Fruit fly (Drosophila melanogaster): ENCODE data around the gene CG2120.
A peak's percentile ranks its signal among the peaks of the same experiment; 100 is the strongest.

Gene CG2120

dm6 chrX:8114476-8115342 lies 20.9 kb upstream of the CG2120 start (continued):
- TF ChIP-seq Sox14 (GFP tag; optimal IDR thresholded peaks at IDR 0.05) (no peak), dac (GFP tag; optimal IDR thresholded peaks at IDR 0.05) (no peak), CG6276 (GFP tag; optimal IDR thresholded peaks at IDR 0.05) (no peak), CG6163 (GFP tag; IDR thresholded peaks at IDR 0.05) (peak; percentile 28; the same call in 1 of the 3 replicates), Smox (GFP tag; optimal IDR thresholded peaks at IDR 0.05) (no peak)

dm6 chrX:8115343-8115676 lies 20.3 kb upstream of the CG2120 start:
- TF ChIP-seq fkh (GFP tag; optimal IDR thresholded peaks at IDR 0.05) (no peak), Sox14 (GFP tag; optimal IDR thresholded peaks at IDR 0.05) (no peak), CG32006 (GFP tag; optimal IDR thresholded peaks at IDR 0.05) (no peak), Sox102F (GFP tag; optimal IDR thresholded peaks at IDR 0.05) (no peak)

- TF ChIP-seq CG6276 (GFP tag; optimal IDR thresholded peaks at IDR 0.05) = peak; percentile 4
- no peak for TF ChIP-seq OdsH (GFP tag; optimal IDR thresholded peaks at IDR 0.05)
- TF ChIP-seq CG16779 (tag; optimal IDR thresholded peaks at IDR 0.05) = peak; percentile 3
- TF ChIP-seq Lpt (GFP tag; optimal IDR thresholded peaks at IDR 0.05) = no peak
- TF ChIP-seq lz (GFP tag; optimal IDR thresholded peaks at IDR 0.05) = no peak
- peak; percentile 84 for TF ChIP-seq Eip78C (GFP tag)
- TF ChIP-seq CG31627 (GFP tag; optimal IDR thresholded peaks at IDR 0.05) = no peak
- TF ChIP-seq CG11902 (GFP tag; optimal IDR thresholded peaks at IDR 0.05) = no peak
- TF ChIP-seq vri (GFP tag; optimal IDR thresholded peaks at IDR 0.05) = no peak
- TF ChIP-seq fkh (GFP tag; optimal IDR thresholded peaks at IDR 0.05) = peak; percentile 5
Measured at dm6 chrX:8115717-8116311, 19.8 kb upstream of the CG2120 start, which contains the start of gene Gclc. Gene Gclc (minus strand): TSS chrX:8116147.

dm6 chrX:8116813-8117212 lies 18.8 kb upstream of the CG2120 start, which contains the start of gene CG1575:
Gene CG1575 (plus strand): TSS chrX:8117012.
- no peak for TF ChIP-seq CG32006 (GFP tag; optimal IDR thresholded peaks at IDR 0.05)
- no peak for TF ChIP-seq dac (GFP tag; optimal IDR thresholded peaks at IDR 0.05)
- TF ChIP-seq dsx (GFP tag; optimal IDR thresholded peaks at IDR 0.05; ENCODE audit: poor library complexity, severe bottlenecking) = no peak
- TF ChIP-seq CG10669 (GFP tag; optimal IDR thresholded peaks at IDR 0.05) = no peak
- TF ChIP-seq spab (GFP tag; optimal IDR thresholded peaks at IDR 0.05) = no peak
- no peak for TF ChIP-seq pdm3 (GFP tag; optimal IDR thresholded peaks at IDR 0.05)
- no peak for TF ChIP-seq Eip75B (GFP tag; optimal IDR thresholded peaks at IDR 0.05)
- no peak for TF ChIP-seq CG8632 (GFP tag; optimal IDR thresholded peaks at IDR 0.05)
- TF ChIP-seq vri (GFP tag; optimal IDR thresholded peaks at IDR 0.05) = no peak
- TF ChIP-seq acj6 (GFP tag; optimal IDR thresholded peaks at IDR 0.05) = no peak
- TF ChIP-seq CG10631 (GFP tag; optimal IDR thresholded peaks at IDR 0.05) = no peak
- no peak for TF ChIP-seq CG11902 (GFP tag; optimal IDR thresholded peaks at IDR 0.05)
- TF ChIP-seq OdsH (GFP tag; optimal IDR thresholded peaks at IDR 0.05) = no peak
- TF ChIP-seq Sox102F (GFP tag; optimal IDR thresholded peaks at IDR 0.05) = no peak
- no peak for TF ChIP-seq Met (GFP tag; optimal IDR thresholded peaks at IDR 0.05)
- TF ChIP-seq esn (GFP tag; optimal IDR thresholded peaks at IDR 0.05) = no peak
- no peak for TF ChIP-seq CG1621 (tag; optimal IDR thresholded peaks at IDR 0.05)

dm6 chrX:8120939-8121338 lies 14.7 kb upstream of the CG2120 start, which contains the start of gene CG2260:
Gene CG2260 (minus strand): TSS chrX:8121147.
- no peak for TF ChIP-seq Gug (GFP tag; IDR thresholded peaks at IDR 0.05)
- TF ChIP-seq Eip78C (GFP tag) = peak; percentile 39
- TF ChIP-seq salr (GFP tag; optimal IDR thresholded peaks at IDR 0.05) = no peak

- TF ChIP-seq CG3919 (GFP tag; optimal IDR thresholded peaks at IDR 0.05) = peak; percentile 53
- TF ChIP-seq pdm3 (GFP tag; optimal IDR thresholded peaks at IDR 0.05) = peak; percentile 56
- TF ChIP-seq eg (GFP tag; IDR thresholded peaks at IDR 0.05) = peak; percentile 62
- TF ChIP-seq net (GFP tag; optimal IDR thresholded peaks at IDR 0.05) = peak; percentile 63
- TF ChIP-seq CG6276 (GFP tag; optimal IDR thresholded peaks at IDR 0.05) = peak; percentile 66
- peak; percentile 34 for TF ChIP-seq acj6 (GFP tag; optimal IDR thresholded peaks at IDR 0.05)
- no peak for TF ChIP-seq CG9139 (GFP tag; optimal IDR thresholded peaks at IDR 0.05)
- TF ChIP-seq Eip93F (GFP tag; optimal IDR thresholded peaks at IDR 0.05) = no peak
- peak; percentile 25 for TF ChIP-seq CG6792 (GFP tag; optimal IDR thresholded peaks at IDR 0.05)
- peak; percentile 67 to 78 for TF ChIP-seq ss (GFP tag; optimal IDR thresholded peaks at IDR 0.05)
- peak; percentile 0 for TF ChIP-seq Sox15 (GFP tag; optimal IDR thresholded peaks at IDR 0.05)
- TF ChIP-seq salr (GFP tag; optimal IDR thresholded peaks at IDR 0.05) = peak in 1 of 2 experiments; percentile 38
- TF ChIP-seq CG11762 (GFP tag; optimal IDR thresholded peaks at IDR 0.05; ENCODE audit: insufficient read depth) = peak; percentile 20
- no peak for TF ChIP-seq fd85E (GFP tag; optimal IDR thresholded peaks at IDR 0.05)
- TF ChIP-seq fkh (GFP tag; optimal IDR thresholded peaks at IDR 0.05) = no peak
- no peak for TF ChIP-seq CG16779 (tag; optimal IDR thresholded peaks at IDR 0.05)
Measured at dm6 chrX:8122834-8123233, 12.8 kb upstream of the CG2120 start.
